Worm (Caenorhabditis elegans) whole organism, young adult: ENCODE measurements around the gene F10C1.1.

Source experiments
- B0019.2 ChIP-seq: fragments of 200-800 bp; sonication (Bioruptor generic); conservative IDR thresholded peaks from 2 replicates; pipeline ENCODE4 v1.3.6; 2022; ENCODE audit warnings: missing genetic modification reagents, missing genetic modification characterization, missing compliant biosample characterization
- B0035.1 ChIP-seq: sonication (generic microtip); optimal IDR thresholded peaks from 2 replicates; lab custom pipeline; 2016; ENCODE audit warnings: missing genetic modification characterization, mild to moderate bottlenecking, missing compliant biosample characterization, missing genotype, missing genetic modification reagents
- F49E8.2 ChIP-seq: sonication (generic microtip); optimal IDR thresholded peaks from 3 replicates; lab custom pipeline; 2017; ENCODE audit warnings: missing genetic modification characterization, mild to moderate bottlenecking, missing compliant biosample characterization, antibody characterized with exemption, moderate library complexity; ENCODE audit not compliant: insufficient read depth
- ama-1 ChIP-seq, 3 experiments: fragments of 150-350 bp in 1 of 3; sonication (generic microtip) in 2 of 3; optimal IDR thresholded peaks; 2 replicates each; lab custom pipeline; 2014 to 2018; ENCODE audit warnings: missing biosample characterization in 2 of 3, missing genetic modification characterization in 2 of 3, missing genetic modification reagents in 2 of 3
- ceh-79 ChIP-seq: sonication (generic microtip); optimal IDR thresholded peaks from 2 replicates; lab custom pipeline; 2017; ENCODE audit warnings: mild to moderate bottlenecking, missing genetic modification characterization, missing compliant biosample characterization
- die-1 ChIP-seq: sonication (generic microtip); optimal IDR thresholded peaks from 2 replicates; lab custom pipeline; 2016; ENCODE audit warnings: missing genotype, mild to moderate bottlenecking, missing genetic modification characterization, missing compliant biosample characterization
- gei-17 ChIP-seq: fragments of 200-800 bp; sonication (Bioruptor generic); optimal IDR thresholded peaks from 2 replicates; lab custom pipeline; 2018; ENCODE audit warnings: mild to moderate bottlenecking, missing genetic modification characterization, missing compliant biosample characterization
- hlh-26 ChIP-seq: fragments of 200-800 bp; sonication (Bioruptor generic); conservative IDR thresholded peaks from 2 replicates; pipeline ENCODE4 v1.3.6; 2022; ENCODE audit warnings: missing genetic modification reagents, missing genetic modification characterization, missing compliant biosample characterization
- pha-4 ChIP-seq: fragments of 150-350 bp; sonication (generic microtip); optimal IDR thresholded peaks from 2 replicates; lab custom pipeline; 2014; ENCODE audit warnings: missing biosample characterization, missing genetic modification reagents, missing genetic modification characterization
- sdz-38 ChIP-seq: sonication (generic microtip); optimal IDR thresholded peaks from 2 replicates; lab custom pipeline; 2016; ENCODE audit warnings: missing genotype, missing genetic modification characterization, missing compliant biosample characterization
- sea-2 ChIP-seq: fragments of 200-800 bp; sonication (Bioruptor generic); IDR thresholded peaks from 2 replicates; pipeline ENCODE4 v1.3.6; 2022; ENCODE audit warnings: missing genetic modification characterization, missing compliant biosample characterization
- tlf-1 ChIP-seq: fragments of 200-800 bp; sonication (Bioruptor generic); optimal IDR thresholded peaks from 2 replicates; lab custom pipeline; 2018; ENCODE audit warnings: mild to moderate bottlenecking, missing genetic modification characterization, missing compliant biosample characterization
- unc-130 ChIP-seq: sonication (generic microtip); optimal IDR thresholded peaks from 2 replicates; lab custom pipeline; 2016; ENCODE audit warnings: missing genetic modification reagents, missing genetic modification characterization, missing compliant biosample characterization
- unc-62 ChIP-seq: fragments of 150-350 bp; optimal IDR thresholded peaks from 2 replicates; lab custom pipeline; 2014; ENCODE audit warnings: missing biosample characterization, missing genetic modification reagents, missing genetic modification characterization

ce11 chrII:5734883-5735282, 39.1 kb upstream of the F10C1.1 start:
- TF ChIP-seq B0019.2 (GFP tag; lab: Robert Waterston, UW) (no peak), ama-1 (optimal IDR thresholded peaks at IDR 0.05; lab: Kevin White, UChicago) (no peak), ama-1 (GFP tag; optimal IDR thresholded peaks at IDR 0.05; lab: Kevin White, UChicago) (no peak), pha-4 (tag; lab: Kevin White, UChicago) (no peak), F49E8.2 (no peak), unc-62 (GFP tag; lab: Kevin White, UChicago) (no peak), unc-130 (GFP tag; lab: Kevin White, UChicago) (no peak), B0035.1 (tag; lab: Kevin White, UChicago) (no peak), sdz-38 (tag; lab: Kevin White, UChicago) (no peak), sea-2 (GFP tag; lab: Robert Waterston, UW) (no peak), hlh-26 (GFP tag; lab: Robert Waterston, UW) (no peak), tlf-1 (GFP tag; lab: Kevin White, UChicago) (no peak), ceh-79 (tag; lab: Kevin White, UChicago) (no peak), gei-17 (GFP tag; lab: Kevin White, UChicago) (no peak), die-1 (tag; lab: Kevin White, UChicago) (no peak)
